Fruit fly (Drosophila melanogaster) whole organism, wandering third instar larva: ENCODE measurements around the gene CG43391.

Experiments
- Hnf4 ChIP-seq: fragments of 200-800 bp; sonication (Bioruptor generic); optimal IDR thresholded peaks from 2 replicates; lab custom pipeline; 2016; ENCODE audit warnings: missing biosample characterization, mild to moderate bottlenecking, missing genetic modification characterization
- Jra ChIP-seq: sonication (Bioruptor generic); optimal IDR thresholded peaks from 2 replicates; lab custom pipeline; 2016; ENCODE audit warnings: missing biosample characterization, missing genetic modification characterization
- OdsH ChIP-seq: fragments of 200-800 bp; sonication (Bioruptor generic); optimal IDR thresholded peaks from 2 replicates; lab custom pipeline; 2016; ENCODE audit warnings: missing biosample characterization, mild to moderate bottlenecking, missing genetic modification characterization
- Sp1 ChIP-seq: fragments of 200-800 bp; sonication (Bioruptor generic); optimal IDR thresholded peaks from 3 replicates; lab custom pipeline; 2019; ENCODE audit warnings: missing biosample characterization, mild to moderate bottlenecking, missing genetic modification characterization, moderate library complexity
- dsf ChIP-seq: sonication (Bioruptor generic); optimal IDR thresholded peaks from 2 replicates; lab custom pipeline; 2016; ENCODE audit warnings: missing biosample characterization, missing genetic modification characterization, borderline replicate concordance
- ey ChIP-seq: fragments of 200-800 bp; sonication (Bioruptor generic); optimal IDR thresholded peaks from 2 replicates; lab custom pipeline; 2016; ENCODE audit warnings: missing biosample characterization, missing genetic modification characterization
- h ChIP-seq: fragments of 200-800 bp; sonication (Bioruptor generic); optimal IDR thresholded peaks from 3 replicates; lab custom pipeline; 2016; ENCODE audit warnings: missing biosample characterization, mild to moderate bottlenecking, missing genetic modification characterization
- lola ChIP-seq: fragments of >200 bp; optimal IDR thresholded peaks from 2 replicates; lab custom pipeline; 2017; ENCODE audit warnings: missing biosample characterization, missing genetic modification characterization

DNA sequence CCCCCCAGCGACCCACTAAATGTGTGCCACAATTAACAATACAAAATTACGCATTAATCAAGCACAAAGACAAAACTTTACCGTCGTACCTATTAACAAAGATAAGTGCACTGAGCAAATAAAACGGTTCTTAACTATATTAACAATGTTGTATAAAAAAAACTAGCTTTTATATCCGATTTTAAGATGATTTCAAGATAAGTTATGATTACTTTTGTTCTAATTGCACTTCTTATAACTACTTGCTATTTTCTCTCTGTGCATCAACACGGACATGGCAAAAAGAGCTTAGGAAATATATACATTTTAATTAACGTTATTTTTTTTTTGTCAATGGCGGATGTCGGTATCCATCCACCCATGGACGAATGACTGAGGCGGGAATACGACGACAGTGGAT is 44.7 kb downstream of the CG43391 start:
- TF ChIP-seq ey (GFP tag; lab: Kevin White, UChicago) (no peak), Hnf4 (GFP tag; lab: Kevin White, UChicago) (no peak), Sp1 (GFP tag; lab: Kevin White, UChicago) (no peak), lola (GFP tag; lab: Kevin White, UChicago) (no peak), dsf (GFP tag; lab: Kevin White, UChicago) (no peak), h (GFP tag; lab: Kevin White, UChicago) (peak; percentile 36), OdsH (GFP tag; lab: Kevin White, UChicago) (no peak), Jra (no peak)
